Fruit fly (Drosophila melanogaster) whole organism, adult: Measurements from ENCODE around the gene CG42724.

ENCODE experiments used
- Clk ChIP-seq: fragments of 200-800 bp; sonication (Bioruptor generic); optimal IDR thresholded peaks from 2 replicates; lab custom pipeline; 2017; ENCODE audit warnings: missing biosample characterization, missing genetic modification characterization
- Hr96 ChIP-seq: fragments of 200-800 bp; sonication (Bioruptor generic); optimal IDR thresholded peaks from 2 replicates; lab custom pipeline; 2016; ENCODE audit warnings: missing biosample characterization, missing genetic modification characterization
- kay ChIP-seq: fragments of 200-800 bp; sonication (Bioruptor generic); peaks from one replicate; lab custom pipeline; 2016; ENCODE audit warnings: missing biosample characterization, missing genetic modification characterization, borderline replicate concordance

DNA sequence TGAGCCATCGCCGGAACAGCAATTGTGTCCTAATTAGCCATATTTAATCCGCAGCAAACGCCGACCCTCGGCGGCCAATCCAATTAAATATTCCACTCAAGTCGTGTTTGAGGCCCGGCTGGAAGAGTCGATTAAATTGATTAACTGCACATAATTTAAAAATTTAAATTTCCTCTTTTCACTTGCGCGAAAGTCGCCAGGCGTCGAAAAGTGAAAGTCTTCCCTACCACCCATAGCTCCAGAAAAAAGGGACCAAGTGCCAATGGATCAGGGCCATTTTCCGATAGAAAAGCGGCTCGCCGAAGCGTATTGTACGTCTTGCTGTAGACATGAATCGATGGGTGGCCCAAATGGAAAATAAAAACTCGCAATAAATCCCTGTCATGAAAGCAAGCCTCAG, 30.7 kb downstream of the CG42724 start:
- no peak for TF ChIP-seq Hr96
- no peak for TF ChIP-seq kay
- no peak for TF ChIP-seq Clk (GFP tag; lab: Kevin White, UChicago)
